Fruit fly (Drosophila melanogaster): ENCODE results near the gene Osi8.
A peak's percentile ranks its signal among the peaks of the same experiment; 100 is the strongest.

DNA sequence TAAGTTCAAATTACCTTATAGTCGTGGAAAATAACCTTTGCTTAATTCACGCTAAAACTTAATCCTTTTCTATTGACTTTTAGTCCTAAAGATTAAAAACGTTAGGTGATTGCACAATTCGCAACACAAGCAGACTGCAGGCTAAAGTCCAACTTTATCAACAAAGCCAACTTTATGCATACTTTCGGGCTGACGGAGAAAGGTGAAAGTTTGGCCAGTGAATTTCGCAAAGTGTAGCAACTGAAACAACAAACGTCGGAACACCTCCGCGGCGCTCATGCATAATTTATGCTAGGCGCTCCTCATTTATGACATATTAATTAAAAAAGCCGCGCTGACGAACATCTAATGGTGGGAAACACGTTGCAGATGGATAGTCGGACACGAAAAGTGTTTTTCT is 15.0 kb downstream of the Osi8 start:
- no peak for TF ChIP-seq CG32121 (GFP tag; IDR thresholded peaks at IDR 0.05)
- no peak for TF ChIP-seq CG13204 (GFP tag; optimal IDR thresholded peaks at IDR 0.05)
- TF ChIP-seq Ets98B (GFP tag; IDR thresholded peaks at IDR 0.05), result no peak
- TF ChIP-seq CG14655 (GFP tag; optimal IDR thresholded peaks at IDR 0.05), result peak; percentile 42
- no peak for TF ChIP-seq Pif1B (GFP tag; optimal IDR thresholded peaks at IDR 0.05)
- no peak for TF ChIP-seq CG15710 (tag; optimal IDR thresholded peaks at IDR 0.05)
- no peak for TF ChIP-seq CG9948 (tag; optimal IDR thresholded peaks at IDR 0.05)
- no peak for TF ChIP-seq CG10348 (GFP tag; IDR thresholded peaks at IDR 0.05)
- no peak for TF ChIP-seq CG34367 (tag; optimal IDR thresholded peaks at IDR 0.05)
- TF ChIP-seq EcR (GFP tag; optimal IDR thresholded peaks at IDR 0.05), result no peak
- 0 out of 3 replicates have a peak, but pooled peaks have one; percentile 40 for TF ChIP-seq CG4496 (GFP tag; IDR thresholded peaks at IDR 0.05)
- TF ChIP-seq fd96Ca (GFP tag; IDR thresholded peaks at IDR 0.05), result no peak
